Worm (Caenorhabditis elegans) whole organism, late embryonic: ENCODE data around the gene T24E12.6.

Source experiments
- C08G9.2 ChIP-seq: sonication (generic microtip); optimal IDR thresholded peaks from 2 replicates; lab custom pipeline; 2016; ENCODE audit warnings: mild to moderate bottlenecking, missing genetic modification characterization, moderate library complexity, missing compliant biosample characterization
- C38D4.7 ChIP-seq: fragments of 200-800 bp; sonication (Bioruptor generic); optimal IDR thresholded peaks from 2 replicates; lab custom pipeline; 2018; ENCODE audit warnings: mild to moderate bottlenecking, missing genetic modification characterization, moderate library complexity, missing compliant biosample characterization
- F13H6.1 ChIP-seq: sonication (generic microtip); optimal IDR thresholded peaks from 2 replicates; lab custom pipeline; 2016; ENCODE audit warnings: missing genetic modification characterization, missing compliant biosample characterization
- K09A11.1 ChIP-seq: sonication (generic microtip); optimal IDR thresholded peaks from 2 replicates; lab custom pipeline; 2017; ENCODE audit warnings: antibody characterized with exemption, mild to moderate bottlenecking, missing genetic modification characterization, missing compliant biosample characterization; ENCODE audit not compliant: insufficient read depth
- T23F11.4 ChIP-seq: fragments of 200-800 bp; sonication (Bioruptor generic); optimal IDR thresholded peaks from 2 replicates; lab custom pipeline; 2018; ENCODE audit warnings: mild to moderate bottlenecking, missing genetic modification characterization, missing compliant biosample characterization
- Y22D7AL.16 ChIP-seq: sonication (generic microtip); optimal IDR thresholded peaks from 2 replicates; lab custom pipeline; 2016; ENCODE audit warnings: missing genetic modification characterization, missing compliant biosample characterization
- ahr-1 ChIP-seq: sonication (generic microtip); optimal IDR thresholded peaks from 2 replicates; lab custom pipeline; 2016; ENCODE audit warnings: missing genetic modification characterization, missing compliant biosample characterization
- ceh-14 ChIP-seq: sonication (generic microtip); optimal IDR thresholded peaks from 2 replicates; lab custom pipeline; 2016; ENCODE audit warnings: missing genotype, missing genetic modification characterization, missing compliant biosample characterization
- ceh-19 ChIP-seq: fragments of 200-800 bp; sonication (Bioruptor generic); optimal IDR thresholded peaks from 2 replicates; lab custom pipeline; 2018; ENCODE audit warnings: mild to moderate bottlenecking, missing genetic modification characterization, missing compliant biosample characterization
- ceh-22 ChIP-seq: sonication (generic microtip); optimal IDR thresholded peaks from 2 replicates; lab custom pipeline; 2017; ENCODE audit warnings: missing biosample characterization, missing genetic modification characterization
- ceh-24 ChIP-seq: sonication (generic microtip); optimal IDR thresholded peaks from 2 replicates; lab custom pipeline; 2016; ENCODE audit warnings: mild to moderate bottlenecking, missing genetic modification characterization, missing compliant biosample characterization
- ceh-30 ChIP-seq: fragments of 150-350 bp; optimal IDR thresholded peaks from 2 replicates; lab custom pipeline; 2014; ENCODE audit warnings: missing biosample characterization, missing genetic modification characterization
- ceh-31 ChIP-seq: sonication (generic microtip); optimal IDR thresholded peaks from 2 replicates; lab custom pipeline; 2016; ENCODE audit warnings: missing genetic modification characterization, missing compliant biosample characterization
- ceh-45 ChIP-seq: fragments of 200-800 bp; sonication (Bioruptor generic); IDR thresholded peaks from 2 replicates; pipeline ENCODE4 v1.3.6; 2022; ENCODE audit warnings: missing genetic modification reagents, missing genetic modification characterization, missing compliant biosample characterization
- ceh-48 ChIP-seq: sonication (generic microtip); optimal IDR thresholded peaks from 2 replicates; lab custom pipeline; 2016; ENCODE audit warnings: missing genetic modification characterization, inconsistent platforms, missing compliant biosample characterization
- ceh-6 ChIP-seq: fragments of 200-800 bp; sonication (Bioruptor generic); optimal IDR thresholded peaks from 2 replicates; lab custom pipeline; 2018; ENCODE audit warnings: mild to moderate bottlenecking, missing genetic modification characterization, missing compliant biosample characterization
- ceh-9 ChIP-seq: sonication (generic microtip); optimal IDR thresholded peaks from 2 replicates; lab custom pipeline; 2016; ENCODE audit warnings: mild to moderate bottlenecking, missing genetic modification characterization, inconsistent platforms, missing compliant biosample characterization
- dve-1 ChIP-seq: sonication (generic microtip); optimal IDR thresholded peaks from 2 replicates; lab custom pipeline; 2017; ENCODE audit warnings: antibody characterized with exemption, mild to moderate bottlenecking, missing genetic modification characterization, missing compliant biosample characterization
- eyg-1 ChIP-seq: sonication (generic microtip); optimal IDR thresholded peaks from 2 replicates; lab custom pipeline; 2016; ENCODE audit warnings: missing genotype, missing genetic modification characterization, missing compliant biosample characterization
- fkh-10 ChIP-seq: fragments of 150-350 bp; optimal IDR thresholded peaks from 2 replicates; lab custom pipeline; 2014; ENCODE audit warnings: missing biosample characterization, missing genetic modification reagents, missing genetic modification characterization
- fkh-6 ChIP-seq: sonication (generic microtip); optimal IDR thresholded peaks from 2 replicates; lab custom pipeline; 2016; ENCODE audit warnings: missing genetic modification characterization, missing compliant biosample characterization
- gmeb-2 ChIP-seq: sonication (generic microtip); optimal IDR thresholded peaks from 2 replicates; lab custom pipeline; 2016; ENCODE audit warnings: missing genetic modification characterization, inconsistent platforms, missing compliant biosample characterization
- hlh-15 ChIP-seq: sonication (generic microtip); optimal IDR thresholded peaks from 2 replicates; lab custom pipeline; 2016; ENCODE audit warnings: missing genetic modification characterization, missing compliant biosample characterization
- hlh-30 ChIP-seq: sonication (generic microtip); optimal IDR thresholded peaks from 2 replicates; lab custom pipeline; 2017; ENCODE audit warnings: antibody characterized with exemption, missing genetic modification characterization, missing compliant biosample characterization; ENCODE audit not compliant: insufficient read depth
- hlh-6 ChIP-seq: sonication (generic microtip); optimal IDR thresholded peaks from 2 replicates; lab custom pipeline; 2016; ENCODE audit warnings: missing genotype, missing genetic modification characterization, missing compliant biosample characterization
- hlh-8 ChIP-seq: sonication (generic microtip); optimal IDR thresholded peaks from 2 replicates; lab custom pipeline; 2016; ENCODE audit warnings: missing genotype, missing genetic modification characterization, missing compliant biosample characterization
- lim-6 ChIP-seq: sonication (generic microtip); optimal IDR thresholded peaks from 2 replicates; lab custom pipeline; 2016; ENCODE audit warnings: missing genetic modification characterization, missing compliant biosample characterization
- mec-3 ChIP-seq: sonication (generic microtip); optimal IDR thresholded peaks from 2 replicates; lab custom pipeline; 2016; ENCODE audit warnings: borderline replicate concordance, missing genetic modification characterization, missing compliant biosample characterization
- nhr-11 ChIP-seq: fragments of 150-350 bp; optimal IDR thresholded peaks from 2 replicates; lab custom pipeline; 2014; ENCODE audit warnings: missing biosample characterization, missing genetic modification characterization
- nhr-232 ChIP-seq: sonication (generic microtip); optimal IDR thresholded peaks from 2 replicates; lab custom pipeline; 2016; ENCODE audit warnings: missing genetic modification characterization, missing compliant biosample characterization
- npax-4 ChIP-seq: sonication (generic microtip); optimal IDR thresholded peaks from 2 replicates; lab custom pipeline; 2016; ENCODE audit warnings: missing genetic modification characterization, missing compliant biosample characterization
- odd-2 ChIP-seq: sonication (generic microtip); optimal IDR thresholded peaks from 2 replicates; lab custom pipeline; 2017; ENCODE audit warnings: antibody characterized with exemption, mild to moderate bottlenecking, missing genetic modification characterization, missing compliant biosample characterization
- pat-9 ChIP-seq: fragments of 200-800 bp; sonication (Bioruptor generic); optimal IDR thresholded peaks from 2 replicates; lab custom pipeline; 2018; ENCODE audit warnings: mild to moderate bottlenecking, missing genetic modification characterization, moderate library complexity, missing compliant biosample characterization
- pax-1 ChIP-seq: fragments of 150-350 bp; optimal IDR thresholded peaks from 2 replicates; lab custom pipeline; 2014; ENCODE audit warnings: missing biosample characterization, missing genetic modification characterization
- pha-2 ChIP-seq: sonication (generic microtip); optimal IDR thresholded peaks from 2 replicates; lab custom pipeline; 2017; ENCODE audit warnings: mild to moderate bottlenecking, missing genetic modification characterization, missing compliant biosample characterization
- pha-4 ChIP-seq: fragments of 150-350 bp; optimal IDR thresholded peaks from 2 replicates; lab custom pipeline; 2018; ENCODE audit warnings: missing biosample characterization, missing genetic modification reagents, missing genetic modification characterization
- rnt-1 ChIP-seq: sonication (generic microtip); optimal IDR thresholded peaks from 2 replicates; lab custom pipeline; 2016; ENCODE audit warnings: missing genetic modification characterization, missing compliant biosample characterization
- ttx-3 ChIP-seq: sonication (generic microtip); optimal IDR thresholded peaks from 2 replicates; lab custom pipeline; 2016; ENCODE audit warnings: missing genetic modification reagents, missing genetic modification characterization, missing compliant biosample characterization
- unc-55 ChIP-seq: sonication (generic microtip); optimal IDR thresholded peaks from 2 replicates; lab custom pipeline; 2017; ENCODE audit warnings: missing biosample characterization, missing genetic modification reagents, missing genetic modification characterization
- zip-5 ChIP-seq: sonication (generic microtip); optimal IDR thresholded peaks from 2 replicates; lab custom pipeline; 2016; ENCODE audit warnings: missing genetic modification characterization, missing compliant biosample characterization
- ztf-16 ChIP-seq: sonication (generic microtip); optimal IDR thresholded peaks from 2 replicates; lab custom pipeline; 2017; ENCODE audit warnings: missing genetic modification characterization, missing compliant biosample characterization

Gene T24E12.6

DNA sequence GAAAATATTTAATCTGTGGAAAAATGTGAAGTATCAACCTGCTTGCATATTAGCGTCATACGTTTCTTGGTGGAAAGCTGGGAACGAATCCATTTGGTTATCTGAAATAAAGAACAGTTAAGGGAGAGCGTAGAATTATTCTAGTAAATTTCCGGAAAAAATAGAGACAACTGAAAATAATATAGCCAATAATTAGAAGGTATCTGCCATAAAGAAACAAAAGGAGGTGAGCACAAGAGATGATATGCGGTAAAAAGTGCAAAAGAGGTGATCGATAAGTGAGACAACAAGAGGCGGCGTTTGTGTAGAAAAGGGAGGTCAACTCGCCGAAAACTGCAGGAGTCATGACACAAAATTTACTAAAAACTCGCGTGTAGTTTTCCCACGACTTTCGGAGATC, 18.0 kb upstream of the T24E12.6 start, which contains the start of gene T24E12.11:
TSS of gene T24E12.11 (minus strand) at position 101 of the 400 bp plus-strand sequence.
- TF ChIP-seq hlh-15 (tag; lab: Kevin White, UChicago): no peak
- no peak for TF ChIP-seq C38D4.7 (GFP tag; lab: Kevin White, UChicago)

DNA sequence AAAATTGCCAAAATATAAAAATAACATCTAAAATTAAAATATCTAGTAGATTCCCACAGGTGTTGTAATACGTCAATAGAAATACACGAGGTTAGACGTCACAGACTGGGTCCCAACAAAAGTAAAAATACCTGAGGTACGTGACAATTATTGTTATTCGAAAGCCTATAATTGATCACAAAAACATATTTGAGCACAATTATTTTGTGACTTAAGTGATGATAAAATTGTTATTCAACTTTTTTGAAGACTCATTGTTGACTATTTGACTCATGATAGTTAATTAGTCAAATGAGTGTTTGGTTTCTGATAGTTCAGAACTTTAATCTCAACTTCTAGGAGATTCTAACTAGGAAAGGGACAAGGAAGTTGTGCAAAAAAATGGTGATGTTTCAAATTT, 16.3 kb upstream of the T24E12.6 start:
- TF ChIP-seq unc-55: no peak
- TF ChIP-seq, all 69 proteins: peak for 0

DNA sequence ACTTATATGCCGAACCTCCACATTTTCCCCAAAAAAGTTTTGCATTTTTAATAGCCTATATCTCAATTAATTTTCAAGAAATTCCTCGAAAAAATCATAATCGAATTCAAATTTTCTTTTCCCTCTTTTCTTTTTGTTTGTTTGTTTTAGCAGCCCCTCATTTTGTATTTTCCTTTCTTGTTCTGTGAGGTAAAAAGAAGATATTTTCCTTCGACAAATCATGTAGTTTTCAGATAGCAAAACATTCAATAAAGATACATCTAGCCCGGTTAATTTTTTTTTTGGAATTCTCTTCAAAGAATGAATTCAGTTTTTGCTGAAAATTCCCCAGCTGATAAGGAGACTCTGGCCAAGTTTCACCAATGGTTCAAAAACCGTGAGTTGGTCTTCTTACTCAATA, 14.2 kb upstream of the T24E12.6 start, which contains the start of gene T24E12.3:
TSS of gene T24E12.3 (plus strand) at position 301 of the 400 bp plus-strand sequence.
- TF ChIP-seq nhr-232 (tag; lab: Kevin White, UChicago) (no peak), ceh-19 (no peak), ceh-30 (tag; lab: Kevin White, UChicago) (no peak), rnt-1 (tag; lab: Kevin White, UChicago) (no peak), odd-2 (tag; lab: Kevin White, UChicago) (no peak), ceh-45 (no peak), zip-5 (tag; lab: Kevin White, UChicago) (no peak), eyg-1 (no peak), ceh-14 (no peak), pax-1 (tag; lab: Kevin White, UChicago) (no peak), ceh-22 (tag; lab: Kevin White, UChicago) (no peak), npax-4 (no peak), ceh-24 (no peak), F13H6.1 (tag; lab: Kevin White, UChicago) (no peak), hlh-15 (tag; lab: Kevin White, UChicago) (no peak)

DNA sequence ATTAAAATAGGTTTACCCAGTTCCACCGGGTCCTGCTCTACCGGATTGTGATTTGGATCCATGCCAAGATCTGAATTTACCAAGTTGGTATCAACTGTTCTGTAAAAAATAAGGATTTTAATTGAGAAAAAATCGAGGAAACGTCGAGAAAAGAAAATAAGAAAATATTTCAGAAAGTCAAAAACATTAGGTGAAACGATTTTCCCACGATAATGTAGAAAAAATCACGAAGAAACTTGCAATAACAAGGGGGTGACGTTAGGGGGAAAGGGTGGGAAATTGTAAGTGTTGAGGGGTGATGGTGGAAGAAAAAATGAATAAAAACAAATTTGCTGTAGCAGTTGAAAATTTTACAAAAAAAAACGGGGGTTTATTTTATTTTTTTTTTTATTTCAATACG, 11.6 kb upstream of the T24E12.6 start, which contains the start of gene T24E12.10:
TSS of gene T24E12.10 (minus strand) at position 101 of the 400 bp plus-strand sequence.
- no peak for TF ChIP-seq K09A11.1 (tag; lab: Kevin White, UChicago)
- no peak for TF ChIP-seq fkh-10 (GFP tag; lab: Kevin White, UChicago)
- TF ChIP-seq ceh-30 (tag; lab: Kevin White, UChicago): no peak
- TF ChIP-seq, all 69 proteins: peak for 0

DNA sequence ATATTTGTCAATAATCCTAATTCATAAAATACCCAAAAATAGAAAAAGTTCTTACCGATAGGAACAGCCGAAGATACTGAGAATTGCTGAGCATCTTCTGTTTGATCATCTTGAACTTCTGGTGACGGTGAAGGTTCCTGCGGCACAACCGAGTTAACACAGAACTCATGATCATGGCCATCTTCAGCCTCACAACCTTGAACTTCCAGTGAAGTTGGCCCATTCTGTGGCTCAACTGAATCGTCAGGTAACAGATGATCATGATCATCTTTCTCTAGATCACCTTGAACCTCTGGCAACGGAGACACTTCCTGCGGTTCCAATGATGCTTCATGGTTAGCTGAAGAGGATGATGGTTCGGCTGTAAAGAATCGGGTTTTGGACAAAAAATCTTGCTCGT, 10.1 kb upstream of the T24E12.6 start:
- TF ChIP-seq ceh-19 (no peak), nhr-232 (tag; lab: Kevin White, UChicago) (no peak), hlh-30 (tag; lab: Kevin White, UChicago) (no peak), ceh-31 (tag; lab: Kevin White, UChicago) (no peak), ceh-22 (tag; lab: Kevin White, UChicago) (no peak), ceh-24 (no peak), pha-2 (no peak), Y22D7AL.16 (tag; lab: Kevin White, UChicago) (no peak), mec-3 (tag; lab: Kevin White, UChicago) (no peak), C08G9.2 (tag; lab: Kevin White, UChicago) (no peak), pat-9 (tag; lab: Kevin White, UChicago) (no peak), dve-1 (tag; lab: Kevin White, UChicago) (no peak), hlh-6 (tag; lab: Kevin White, UChicago) (no peak)

DNA sequence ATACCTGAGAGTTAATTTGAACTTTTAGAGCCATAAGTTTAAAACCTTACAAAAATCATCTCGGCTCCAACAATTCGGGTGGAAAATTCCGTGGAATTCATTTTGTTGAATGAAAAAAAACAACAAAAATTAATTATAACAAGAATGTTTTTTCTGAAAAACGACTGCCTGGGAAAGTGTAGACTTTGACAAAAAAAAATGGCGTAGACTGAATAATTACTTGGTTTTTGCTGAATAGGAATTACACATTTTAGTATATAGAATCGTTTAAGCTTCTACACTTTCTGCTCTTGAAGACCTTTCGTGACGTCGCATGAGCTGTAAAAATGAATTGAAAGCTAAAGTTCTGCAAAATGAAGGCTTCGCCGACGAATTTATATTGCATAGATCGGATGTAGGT, 3.0 kb upstream of the T24E12.6 start, which contains the start of gene srx-112:
TSS of gene srx-112 (minus strand) at position 101 of the 400 bp plus-strand sequence.
- no peak for TF ChIP-seq ceh-9 (tag; lab: Kevin White, UChicago)
- TF ChIP-seq pat-9 (tag; lab: Kevin White, UChicago): no peak
- TF ChIP-seq nhr-11 (tag; lab: Kevin White, UChicago): no peak
- TF ChIP-seq ztf-16 (tag; lab: Kevin White, UChicago): no peak
- no peak for TF ChIP-seq hlh-15 (tag; lab: Kevin White, UChicago)
- no peak for TF ChIP-seq ttx-3
- TF ChIP-seq fkh-6 (tag; lab: Kevin White, UChicago): no peak
- TF ChIP-seq ceh-48 (tag; lab: Kevin White, UChicago): no peak
- TF ChIP-seq hlh-8 (tag; lab: Kevin White, UChicago): no peak
- TF ChIP-seq T23F11.4: no peak
- no peak for TF ChIP-seq fkh-10 (GFP tag; lab: Kevin White, UChicago)
- no peak for TF ChIP-seq ceh-6 (GFP tag; lab: Kevin White, UChicago)
- no peak for TF ChIP-seq ceh-22 (tag; lab: Kevin White, UChicago)
- TF ChIP-seq gmeb-2: no peak
- TF ChIP-seq ahr-1: no peak
- TF ChIP-seq pha-4: no peak
- no peak for TF ChIP-seq lim-6
- TF ChIP-seq mec-3 (tag; lab: Kevin White, UChicago): no peak
- TF ChIP-seq ceh-45: no peak
